Worm (Caenorhabditis elegans): ENCODE measurements around the gene C49H3.12.
"Not testable (repeated sequence)": the region's sequence is repeated elsewhere in the genome, so short reads cannot be mapped to it uniquely, and the experiment has no call there.

Gene C49H3.12

DNA sequence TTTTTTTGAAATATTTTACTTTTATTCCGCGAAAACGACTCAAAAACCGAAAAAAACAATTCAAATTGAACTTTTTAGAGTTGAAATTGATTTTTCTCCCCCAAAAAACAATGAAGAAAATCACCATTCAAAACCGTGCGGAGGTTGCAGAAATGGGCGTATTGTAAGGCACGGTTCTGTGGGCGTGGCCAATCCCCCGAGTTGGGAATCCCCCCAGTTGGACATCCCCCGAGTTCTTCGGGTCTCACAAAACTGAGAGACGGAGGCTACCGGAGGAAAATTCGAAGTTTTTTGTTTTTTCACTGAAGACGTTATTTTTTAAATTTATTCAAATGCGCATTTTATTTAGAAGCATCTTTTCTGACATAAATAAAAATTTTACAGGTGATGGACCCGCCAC lies 21.2 kb upstream of the C49H3.12 start, which contains the start of gene mcm-3AP:
mcm-3AP (plus strand) TSS at position 383 of the 400 bp plus-strand sequence.
- TF ChIP-seq F33H1.4 (GFP tag; IDR thresholded peaks at IDR 0.05), result peak; percentile 37
- TF ChIP-seq ztf-25 (GFP tag; IDR thresholded peaks at IDR 0.05), result peak; percentile 84
- TF ChIP-seq nfyb-1 (GFP tag; IDR thresholded peaks at IDR 0.05), result peak; percentile 65; the same call in 1 of the 2 replicates
- TF ChIP-seq dox-1 (GFP tag; IDR thresholded peaks at IDR 0.05), result peak; percentile 88
- TF ChIP-seq K11D2.4 (GFP tag; IDR thresholded peaks at IDR 0.05), result 0 out of 2 replicates have a peak, but pooled peaks have one; percentile 28
- peak; percentile 63; the same call in 1 of the 2 replicates for TF ChIP-seq C06A6.2 (GFP tag; conservative IDR thresholded peaks at IDR 0.05)
- 0 out of 2 replicates have a peak, but pooled peaks have one; percentile 55 for TF ChIP-seq ztf-6 (GFP tag; IDR thresholded peaks at IDR 0.05)
- TF ChIP-seq cebp-1 (GFP tag; IDR thresholded peaks at IDR 0.05), result not testable (repeated sequence)
- TF ChIP-seq cebp-1 (tag; optimal IDR thresholded peaks at IDR 0.05), result peak; percentile 5
- TF ChIP-seq rcor-1 (GFP tag; IDR thresholded peaks at IDR 0.05), result peak; percentile 52
- peak; percentile 74; the same call in 1 of the 2 replicates for TF ChIP-seq D2030.7 (GFP tag; IDR thresholded peaks at IDR 0.05)
- peak; percentile 73 for TF ChIP-seq mcd-1 (GFP tag; IDR thresholded peaks at IDR 0.05)
- TF ChIP-seq let-526 (GFP tag; IDR thresholded peaks at IDR 0.05), result 0 out of 2 replicates have a peak, but pooled peaks have one; percentile 25
- TF ChIP-seq Y95B8A.8 (GFP tag; IDR thresholded peaks at IDR 0.05), result 0 out of 2 replicates have a peak, but pooled peaks have one; percentile 55
- peak; percentile 59; the same call in 1 of the 2 replicates for TF ChIP-seq hmg-1.2 (GFP tag; IDR thresholded peaks at IDR 0.05)
- TF ChIP-seq attf-3 (GFP tag; conservative IDR thresholded peaks at IDR 0.05), result peak; percentile 79
- TF ChIP-seq pbrm-1 (GFP tag; IDR thresholded peaks at IDR 0.05), result peak; percentile 39; the same call in 1 of the 2 replicates
- TF ChIP-seq egrh-3 (GFP tag; IDR thresholded peaks at IDR 0.05), result peak; percentile 65
- TF ChIP-seq madf-6 (GFP tag; IDR thresholded peaks at IDR 0.05), result peak; percentile 58
- peak; percentile 68; the same call in 1 of the 2 replicates for TF ChIP-seq bed-2 (GFP tag; IDR thresholded peaks at IDR 0.05)
- peak; percentile 96 for TF ChIP-seq ceh-100 (GFP tag; IDR thresholded peaks at IDR 0.05)
- TF ChIP-seq attf-5 (GFP tag; optimal IDR thresholded peaks at IDR 0.05), result peak; percentile 41
- peak; percentile 89 for TF ChIP-seq aptf-2 (GFP tag; conservative IDR thresholded peaks at IDR 0.05)
- peak; percentile 74; the same call in 1 of the 2 replicates for TF ChIP-seq lin-26 (GFP tag; IDR thresholded peaks at IDR 0.05)
- peak; percentile 76 for TF ChIP-seq ztf-28 (GFP tag; IDR thresholded peaks at IDR 0.05)
- peak; percentile 72; the same call in 1 of the 2 replicates for TF ChIP-seq Y67H2A.10 (GFP tag; conservative IDR thresholded peaks at IDR 0.05)

- TF ChIP-seq madf-6 (GFP tag; IDR thresholded peaks at IDR 0.05) (peak; percentile 96), xnd-1 (tag; optimal IDR thresholded peaks at IDR 0.05) (peak; percentile 69), K11D2.4 (GFP tag; IDR thresholded peaks at IDR 0.05) (peak; percentile 91), ZK185.1 (tag; optimal IDR thresholded peaks at IDR 0.05; ENCODE audit: poor library complexity, severe bottlenecking) (peak; percentile 51), Y79H2A.3 (GFP tag; conservative IDR thresholded peaks at IDR 0.05) (peak; percentile 90), hmg-20 (GFP tag; IDR thresholded peaks at IDR 0.05) (peak; percentile 27; the same call in 1 of the 2 replicates), lin-40 (tag; optimal IDR thresholded peaks at IDR 0.05) (peak; percentile 71), Y53F4B.3 (GFP tag; IDR thresholded peaks at IDR 0.05) (peak; percentile 53; the same call in 1 of the 2 replicates), F33H1.4 (GFP tag; IDR thresholded peaks at IDR 0.05) (peak; percentile 88), cebp-1 (GFP tag; IDR thresholded peaks at IDR 0.05) (peak; percentile 71), cebp-1 (tag; optimal IDR thresholded peaks at IDR 0.05) (peak; percentile 75), lsl-1 (GFP tag; optimal IDR thresholded peaks at IDR 0.05) (peak; percentile 87), lir-1 (GFP tag; conservative IDR thresholded peaks at IDR 0.05) (peak; percentile 72), F37B4.10 (GFP tag; IDR thresholded peaks at IDR 0.05) (0 out of 2 replicates have a peak, but pooled peaks have one; percentile 6), ceh-27 (GFP tag; optimal IDR thresholded peaks at IDR 0.05) (peak; percentile 83), C06A6.2 (GFP tag; conservative IDR thresholded peaks at IDR 0.05) (peak; percentile 88), lin-54 (GFP tag; optimal IDR thresholded peaks at IDR 0.05) (peak; percentile 78), Y53G8AR.9 (GFP tag; conservative IDR thresholded peaks at IDR 0.05) (peak; percentile 88), ztf-25 (GFP tag; IDR thresholded peaks at IDR 0.05) (peak; percentile 92), tbp1 (GFP tag; optimal IDR thresholded peaks at IDR 0.05) (peak; percentile 59), Y95B8A.8 (GFP tag; IDR thresholded peaks at IDR 0.05) (peak; percentile 97), attf-5 (GFP tag; optimal IDR thresholded peaks at IDR 0.05) (peak; percentile 94), egl-44 (GFP tag; IDR thresholded peaks at IDR 0.05) (peak; percentile 47; the same call in 1 of the 2 replicates), efl-1 (GFP tag; optimal IDR thresholded peaks at IDR 0.05) (peak; percentile 92), B0336.3 (GFP tag; IDR thresholded peaks at IDR 0.05) (peak; percentile 60), pbrm-1 (GFP tag; IDR thresholded peaks at IDR 0.05) (peak; percentile 93), ekl-4 (GFP tag; IDR thresholded peaks at IDR 0.05) (peak; percentile 90), egrh-3 (GFP tag; IDR thresholded peaks at IDR 0.05) (peak; percentile 83), ztf-18 (tag; optimal IDR thresholded peaks at IDR 0.05) (peak; percentile 38), let-526 (GFP tag; IDR thresholded peaks at IDR 0.05) (peak; percentile 71; the same call in 1 of the 2 replicates)
Observed at ce11 chrIV:7946899-7947499, 19.9 kb upstream of the C49H3.12 start, which contains the start of gene F20D12.12. Gene F20D12.12 (plus strand): TSS chrIV:7947440.
